Worm (Caenorhabditis elegans) whole organism, L2 larva: ENCODE results near the gene F21D12.2.

Source experiments
- C34F6.9 ChIP-seq: fragments of 150-350 bp; optimal IDR thresholded peaks from 2 replicates; lab custom pipeline; 2014; ENCODE audit warnings: missing biosample characterization, missing genetic modification characterization
- F13H6.1 ChIP-seq: sonication (generic microtip); optimal IDR thresholded peaks from 2 replicates; lab custom pipeline; 2016; ENCODE audit warnings: missing genetic modification characterization, missing compliant biosample characterization
- R02D3.7 ChIP-seq: fragments of 150-350 bp; optimal IDR thresholded peaks from 2 replicates; lab custom pipeline; 2014; ENCODE audit warnings: missing biosample characterization, missing genetic modification characterization
- Y55F3AM.14 ChIP-seq: fragments of 200-800 bp; sonication (Bioruptor generic); optimal IDR thresholded peaks from 2 replicates; lab custom pipeline; 2018; ENCODE audit warnings: mild to moderate bottlenecking, missing genetic modification characterization, missing compliant biosample characterization
- ZK546.5 ChIP-seq: sonication (generic microtip); optimal IDR thresholded peaks from 2 replicates; lab custom pipeline; 2017; ENCODE audit warnings: missing biosample characterization, missing genetic modification characterization
- alr-1 ChIP-seq: fragments of 150-350 bp; optimal IDR thresholded peaks from 2 replicates; lab custom pipeline; 2014; ENCODE audit warnings: missing biosample characterization, missing genetic modification characterization
- aly-2 ChIP-seq: fragments of 150-350 bp; optimal IDR thresholded peaks from 2 replicates; lab custom pipeline; 2014; ENCODE audit warnings: missing biosample characterization, missing genetic modification characterization
- ama-1 ChIP-seq: fragments of 150-350 bp; optimal IDR thresholded peaks from 2 replicates; lab custom pipeline; 2018; ENCODE audit warnings: inconsistent platforms
- blmp-1 ChIP-seq: sonication (generic microtip); optimal IDR thresholded peaks from 2 replicates; lab custom pipeline; 2017; ENCODE audit warnings: missing genetic modification characterization, mild to moderate bottlenecking, missing compliant biosample characterization, antibody characterized with exemption, moderate library complexity; ENCODE audit not compliant: insufficient read depth
- ceh-16 ChIP-seq: fragments of 150-350 bp; optimal IDR thresholded peaks from 2 replicates; lab custom pipeline; 2014; ENCODE audit warnings: missing biosample characterization, missing genetic modification characterization
- ceh-82 ChIP-seq: fragments of 150-350 bp; optimal IDR thresholded peaks from 2 replicates; lab custom pipeline; 2014; ENCODE audit warnings: missing biosample characterization, missing genetic modification characterization
- crh-2 ChIP-seq: sonication (generic microtip); optimal IDR thresholded peaks from 2 replicates; lab custom pipeline; 2017; ENCODE audit warnings: missing biosample characterization, missing genetic modification characterization
- egl-27 ChIP-seq: sonication (generic microtip); optimal IDR thresholded peaks from 3 replicates; lab custom pipeline; 2017; ENCODE audit warnings: missing biosample characterization, missing genetic modification reagents, missing genetic modification characterization
- elt-1 ChIP-seq: fragments of 150-350 bp; optimal IDR thresholded peaks from 2 replicates; lab custom pipeline; 2014; ENCODE audit warnings: missing biosample characterization, missing genetic modification characterization
- elt-3 ChIP-seq: sonication (generic microtip); optimal IDR thresholded peaks from 2 replicates; lab custom pipeline; 2017; ENCODE audit warnings: missing biosample characterization, missing genetic modification characterization
- fos-1 ChIP-seq: fragments of 150-350 bp; optimal IDR thresholded peaks from 2 replicates; lab custom pipeline; 2014; ENCODE audit warnings: missing biosample characterization, missing genetic modification characterization
- gmeb-1 ChIP-seq: fragments of 150-350 bp; optimal IDR thresholded peaks from 2 replicates; lab custom pipeline; 2014; ENCODE audit warnings: missing biosample characterization, missing genetic modification characterization
- lin-13 ChIP-seq: fragments of 150-350 bp; optimal IDR thresholded peaks from 2 replicates; lab custom pipeline; 2014; ENCODE audit warnings: missing biosample characterization, missing genetic modification reagents, missing genetic modification characterization
- lin-39 ChIP-seq: fragments of 150-350 bp; optimal IDR thresholded peaks from 2 replicates; lab custom pipeline; 2014; ENCODE audit warnings: missing biosample characterization, missing genetic modification reagents, missing genetic modification characterization
- lsy-2 ChIP-seq, 2 experiments: fragments of 150-350 bp in 1 of 2; sonication (generic microtip) in 1 of 2; optimal IDR thresholded peaks; 2 replicates each; lab custom pipeline; 2014 to 2017; ENCODE audit warnings: missing biosample characterization in 2 of 2, missing genetic modification characterization in 2 of 2
- mab-5 ChIP-seq: fragments of 150-350 bp; optimal IDR thresholded peaks from 2 replicates; lab custom pipeline; 2014; ENCODE audit warnings: missing biosample characterization, missing genetic modification characterization
- mbf-1 ChIP-seq: sonication (generic microtip); optimal IDR thresholded peaks from 2 replicates; lab custom pipeline; 2017; ENCODE audit warnings: missing biosample characterization, missing genetic modification characterization
- mdl-1 ChIP-seq, 2 experiments: fragments of 150-350 bp in 1 of 2; sonication (generic microtip) in 1 of 2; optimal IDR thresholded peaks; 2 replicates each; lab custom pipeline; 2017; ENCODE audit warnings: missing biosample characterization in 2 of 2, missing genetic modification characterization in 2 of 2
- nhr-11 ChIP-seq: fragments of 150-350 bp; optimal IDR thresholded peaks from 2 replicates; lab custom pipeline; 2014; ENCODE audit warnings: missing biosample characterization, missing genetic modification characterization
- nhr-23 ChIP-seq: fragments of 150-350 bp; optimal IDR thresholded peaks from 2 replicates; lab custom pipeline; 2014; ENCODE audit warnings: missing biosample characterization, missing genetic modification reagents, missing genetic modification characterization
- nhr-237 ChIP-seq: fragments of 150-350 bp; optimal IDR thresholded peaks from 2 replicates; lab custom pipeline; 2014; ENCODE audit warnings: missing biosample characterization, missing genetic modification characterization
- nhr-25 ChIP-seq: fragments of 150-350 bp; sonication (generic microtip); optimal IDR thresholded peaks from 3 replicates; lab custom pipeline; 2014; ENCODE audit warnings: missing biosample characterization, missing genetic modification characterization
- nhr-6 ChIP-seq: fragments of 150-350 bp; optimal IDR thresholded peaks from 2 replicates; lab custom pipeline; 2014; ENCODE audit warnings: missing biosample characterization, missing genetic modification characterization
- peb-1 ChIP-seq: fragments of 150-350 bp; optimal IDR thresholded peaks from 2 replicates; lab custom pipeline; 2014; ENCODE audit warnings: missing biosample characterization, missing genetic modification characterization
- sem-4 ChIP-seq: fragments of 150-350 bp; optimal IDR thresholded peaks from 2 replicates; lab custom pipeline; 2014; ENCODE audit warnings: missing biosample characterization, missing genetic modification reagents, missing genetic modification characterization
- sma-3 ChIP-seq: sonication (generic microtip); optimal IDR thresholded peaks from 2 replicates; lab custom pipeline; 2016; ENCODE audit warnings: missing genetic modification reagents, missing genetic modification characterization, missing compliant biosample characterization
- sma-9 ChIP-seq, 2 experiments: fragments of 150-350 bp in 1 of 2; sonication (generic microtip) in 1 of 2; optimal IDR thresholded peaks; 2 replicates each; lab custom pipeline; 2014 to 2016; ENCODE audit warnings: missing genetic modification characterization in 2 of 2, mild to moderate bottlenecking in 1 of 2, missing biosample characterization in 1 of 2, missing compliant biosample characterization in 1 of 2, missing genetic modification reagents in 1 of 2, moderate library complexity in 1 of 2
- snpc-4 ChIP-seq: fragments of 150-350 bp; optimal IDR thresholded peaks from 2 replicates; lab custom pipeline; 2014; ENCODE audit warnings: missing biosample characterization, missing genetic modification characterization
- unc-39 ChIP-seq: fragments of 150-350 bp; optimal IDR thresholded peaks from 2 replicates; lab custom pipeline; 2014; ENCODE audit warnings: missing biosample characterization, missing genetic modification characterization
- unc-55 ChIP-seq: fragments of 150-350 bp; sonication (generic microtip); optimal IDR thresholded peaks from 3 replicates; lab custom pipeline; 2014; ENCODE audit warnings: missing biosample characterization, missing genetic modification reagents, missing genetic modification characterization
- unc-62 ChIP-seq: fragments of 150-350 bp; optimal IDR thresholded peaks from 2 replicates; lab custom pipeline; 2014; ENCODE audit warnings: missing biosample characterization, missing genetic modification reagents, missing genetic modification characterization
- zag-1 ChIP-seq: fragments of 150-350 bp; optimal IDR thresholded peaks from 2 replicates; lab custom pipeline; 2014; ENCODE audit warnings: missing biosample characterization, missing genetic modification characterization
- ztf-1 ChIP-seq: fragments of 200-800 bp; sonication (Bioruptor generic); conservative IDR thresholded peaks from 2 replicates; pipeline ENCODE4 v1.3.6; 2022; ENCODE audit warnings: missing genetic modification characterization, missing compliant biosample characterization
- ztf-11 ChIP-seq: sonication (generic microtip); optimal IDR thresholded peaks from 2 replicates; lab custom pipeline; 2017; ENCODE audit warnings: missing biosample characterization, missing genetic modification characterization
- ztf-4 ChIP-seq: fragments of 150-350 bp; optimal IDR thresholded peaks from 2 replicates; lab custom pipeline; 2014; ENCODE audit warnings: missing biosample characterization, missing genetic modification characterization

F21D12.2 gene

DNA sequence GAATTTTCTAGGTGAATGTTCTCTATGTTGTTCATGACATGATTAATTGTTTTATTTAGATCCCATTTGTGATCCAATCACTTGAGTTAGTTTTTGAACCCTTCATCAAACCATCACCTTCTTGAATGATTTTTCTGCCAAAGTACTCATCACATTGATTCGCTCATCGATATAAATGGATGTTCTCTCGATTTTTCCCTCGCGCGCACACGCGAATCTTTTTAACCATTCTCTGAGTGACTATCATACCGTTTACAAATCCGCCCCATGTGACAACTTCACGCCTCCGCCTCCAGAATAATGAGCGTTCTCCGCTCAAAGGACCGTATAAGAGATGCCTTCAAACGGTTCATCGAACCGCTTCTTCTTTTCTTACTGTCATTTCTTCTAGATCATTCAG lies 25.3 kb downstream of the F21D12.2 start (continued):
- no peak for TF ChIP-seq egl-27 (tag; lab: Kevin White, UChicago)
- TF ChIP-seq ama-1 (lab: Kevin White, UChicago), result peak; percentile 60
- no peak for TF ChIP-seq nhr-237 (tag; lab: Kevin White, UChicago)
- TF ChIP-seq alr-1 (tag; lab: Kevin White, UChicago), result no peak
- TF ChIP-seq nhr-6 (tag; lab: Kevin White, UChicago), result no peak
- TF ChIP-seq peb-1 (tag; lab: Kevin White, UChicago), result no peak
- TF ChIP-seq Y55F3AM.14 (GFP tag; lab: Kevin White, UChicago), result no peak
- TF ChIP-seq ceh-16 (tag; lab: Kevin White, UChicago), result no peak
- peak; percentile 49 for TF ChIP-seq sma-3 (GFP tag; lab: Kevin White, UChicago)
- no peak for TF ChIP-seq lin-39
- TF ChIP-seq ZK546.5 (tag; lab: Kevin White, UChicago), result no peak
- no peak for TF ChIP-seq R02D3.7 (tag; lab: Kevin White, UChicago)
- TF ChIP-seq gmeb-1 (tag; lab: Kevin White, UChicago), result peak; percentile 23
- no peak for TF ChIP-seq unc-62
- peak; percentile 40 for TF ChIP-seq crh-2 (tag; lab: Kevin White, UChicago)

DNA sequence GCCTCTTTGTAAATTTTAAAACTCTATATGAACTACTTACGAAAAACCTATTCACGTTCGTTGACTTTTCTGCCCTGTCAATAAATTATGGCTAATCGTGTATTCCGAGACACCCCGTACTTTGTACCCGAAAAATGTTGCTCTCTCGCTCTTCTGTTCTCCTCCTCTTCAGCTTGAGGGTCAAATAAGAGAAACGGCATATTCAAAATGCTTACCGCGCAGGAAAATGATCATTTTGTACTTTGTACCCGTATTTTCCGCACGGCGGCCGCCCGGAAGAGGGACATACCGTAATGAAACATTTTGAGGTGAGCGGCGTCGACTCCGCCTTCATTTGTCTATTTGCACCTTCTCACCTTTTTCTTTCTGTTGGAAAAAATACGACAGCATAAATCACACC lies 26.1 kb downstream of the F21D12.2 start:
- TF ChIP-seq ztf-11 (tag; lab: Kevin White, UChicago), result no peak
- TF ChIP-seq sem-4 (tag; lab: Kevin White, UChicago), result no peak
- no peak for TF ChIP-seq aly-2 (tag; lab: Kevin White, UChicago)

ce11 chrII:7345858-7346257 lies 28.3 kb downstream of the F21D12.2 start:
- TF ChIP-seq nhr-11 (tag; lab: Kevin White, UChicago) (no peak), zag-1 (no peak), crh-2 (tag; lab: Kevin White, UChicago) (peak; percentile 38), mdl-1 (tag; optimal IDR thresholded peaks at IDR 0.05; lab: Kevin White, UChicago) (no peak), nhr-23 (tag; lab: Kevin White, UChicago) (no peak), blmp-1 (tag; lab: Kevin White, UChicago) (no peak)

- TF ChIP-seq F13H6.1 (tag; lab: Kevin White, UChicago) (no peak), ceh-16 (tag; lab: Kevin White, UChicago) (no peak), lin-39 (no peak), ztf-11 (tag; lab: Kevin White, UChicago) (no peak)
Observed at ce11 chrII:7348063-7348462, 30.5 kb downstream of the F21D12.2 start.

DNA sequence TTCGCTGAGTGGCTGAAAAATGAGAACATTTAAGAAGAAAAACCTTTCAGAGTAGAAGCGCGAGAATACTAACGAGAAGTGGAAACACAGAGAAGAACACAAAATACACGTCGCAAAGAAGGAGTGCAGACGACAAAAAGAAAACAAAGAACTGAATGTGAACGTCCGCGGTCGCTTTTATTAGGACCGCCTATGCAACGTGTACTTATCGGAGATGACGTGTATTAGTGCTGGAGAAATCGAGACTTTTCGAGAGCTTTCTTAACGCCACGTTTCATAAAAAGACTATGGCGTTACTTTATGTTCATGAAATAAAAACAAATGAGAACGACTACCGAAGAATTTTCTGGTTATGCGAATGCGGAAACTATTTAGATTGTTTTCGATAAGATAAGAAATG lies 34.9 kb downstream of the F21D12.2 start, which contains the start of gene hsp-4:
Gene hsp-4 (minus strand): TSS at position 139 of the 400 bp plus-strand sequence.
- TF ChIP-seq crh-2 (tag; lab: Kevin White, UChicago) (peak; percentile 83), Y55F3AM.14 (GFP tag; lab: Kevin White, UChicago) (no peak), peb-1 (tag; lab: Kevin White, UChicago) (no peak), unc-55 (GFP tag; lab: Kevin White, UChicago) (peak; percentile 1), snpc-4 (tag; lab: Kevin White, UChicago) (no peak), nhr-6 (tag; lab: Kevin White, UChicago) (no peak), fos-1 (tag; lab: Kevin White, UChicago) (peak; percentile 51), mab-5 (tag; lab: Kevin White, UChicago) (no peak), ama-1 (lab: Kevin White, UChicago) (peak; percentile 2), aly-2 (tag; lab: Kevin White, UChicago) (no peak), zag-1 (no peak), nhr-23 (tag; lab: Kevin White, UChicago) (no peak)
- TF ChIP-seq, all 48 proteins: peak for 4

ce11 chrII:7353027-7353426 lies 35.5 kb downstream of the F21D12.2 start:
- TF ChIP-seq egl-27 (tag; lab: Kevin White, UChicago) (no peak), unc-62 (no peak), R02D3.7 (tag; lab: Kevin White, UChicago) (no peak), C34F6.9 (no peak), mbf-1 (no peak), nhr-25 (tag; lab: Kevin White, UChicago) (no peak), Y55F3AM.14 (GFP tag; lab: Kevin White, UChicago) (no peak), unc-39 (tag; lab: Kevin White, UChicago) (no peak), elt-3 (tag; lab: Kevin White, UChicago) (no peak), lsy-2 (tag; optimal IDR thresholded peaks at IDR 0.05; lab: Kevin White, UChicago) (no peak), lin-13 (no peak), sma-3 (GFP tag; lab: Kevin White, UChicago) (no peak), sma-9 (GFP tag; optimal IDR thresholded peaks at IDR 0.05; lab: Kevin White, UChicago) (no peak), sma-9 (tag; optimal IDR thresholded peaks at IDR 0.05; lab: Kevin White, UChicago) (no peak), blmp-1 (tag; lab: Kevin White, UChicago) (no peak), ztf-4 (tag; lab: Kevin White, UChicago) (no peak), ceh-16 (tag; lab: Kevin White, UChicago) (no peak), ztf-1 (GFP tag; lab: Robert Waterston, UW) (no peak), nhr-11 (tag; lab: Kevin White, UChicago) (no peak), elt-1 (tag; lab: Kevin White, UChicago) (no peak), ceh-82 (tag; lab: Kevin White, UChicago) (no peak)
- TF ChIP-seq, all 48 proteins: peak for 0
